Worm (Caenorhabditis elegans): Measurements from ENCODE around the gene C34E11.2.

ce11 chrX:11784230-11784629 is 30.3 kb downstream of the C34E11.2 start, which contains the start of gene Y102F5A.1:
- TF ChIP-seq blmp-1 (tag; optimal IDR thresholded peaks at IDR 0.05) (no peak), lir-3 (tag; optimal IDR thresholded peaks at IDR 0.05; ENCODE audit: poor library complexity) (no peak), efl-1 (optimal IDR thresholded peaks at IDR 0.05) (no peak), efl-1 (GFP tag; optimal IDR thresholded peaks at IDR 0.05 in 1 of 2) (no peak), nhr-12 (tag; optimal IDR thresholded peaks at IDR 0.05) (no peak), zag-1 (tag; optimal IDR thresholded peaks at IDR 0.05) (no peak), ces-1 (GFP tag; optimal IDR thresholded peaks at IDR 0.05) (no peak), tbx-2 (tag; optimal IDR thresholded peaks at IDR 0.05) (no peak), alr-1 (tag; optimal IDR thresholded peaks at IDR 0.05; ENCODE audit: borderline replicate concordance) (no peak), aly-2 (tag; optimal IDR thresholded peaks at IDR 0.05) (no peak), ama-1 (optimal IDR thresholded peaks at IDR 0.05) (no peak), nhr-28 (tag; optimal IDR thresholded peaks at IDR 0.05) (no peak), aha-1 (tag; optimal IDR thresholded peaks at IDR 0.05) (no peak), isw-1 (GFP tag; IDR thresholded peaks at IDR 0.05) (no peak), ztf-11 (tag; optimal IDR thresholded peaks at IDR 0.05) (no peak)
